Worm (Caenorhabditis elegans) whole organism, L2 larva: ENCODE measurements around the gene C24A8.6.

Source experiments
- C34F6.9 ChIP-seq: fragments of 150-350 bp; optimal IDR thresholded peaks from 2 replicates; lab custom pipeline; 2014; ENCODE audit warnings: missing biosample characterization, missing genetic modification characterization
- F13H6.1 ChIP-seq: sonication (generic microtip); optimal IDR thresholded peaks from 2 replicates; lab custom pipeline; 2016; ENCODE audit warnings: missing genetic modification characterization, missing compliant biosample characterization
- R02D3.7 ChIP-seq: fragments of 150-350 bp; optimal IDR thresholded peaks from 2 replicates; lab custom pipeline; 2014; ENCODE audit warnings: missing biosample characterization, missing genetic modification characterization
- Y55F3AM.14 ChIP-seq: fragments of 200-800 bp; sonication (Bioruptor generic); optimal IDR thresholded peaks from 2 replicates; lab custom pipeline; 2018; ENCODE audit warnings: mild to moderate bottlenecking, missing genetic modification characterization, missing compliant biosample characterization
- alr-1 ChIP-seq: fragments of 150-350 bp; optimal IDR thresholded peaks from 2 replicates; lab custom pipeline; 2014; ENCODE audit warnings: missing biosample characterization, missing genetic modification characterization
- blmp-1 ChIP-seq: sonication (generic microtip); optimal IDR thresholded peaks from 2 replicates; lab custom pipeline; 2017; ENCODE audit warnings: missing genetic modification characterization, mild to moderate bottlenecking, missing compliant biosample characterization, antibody characterized with exemption, moderate library complexity; ENCODE audit not compliant: insufficient read depth
- ceh-16 ChIP-seq: fragments of 150-350 bp; optimal IDR thresholded peaks from 2 replicates; lab custom pipeline; 2014; ENCODE audit warnings: missing biosample characterization, missing genetic modification characterization
- ceh-82 ChIP-seq: fragments of 150-350 bp; optimal IDR thresholded peaks from 2 replicates; lab custom pipeline; 2014; ENCODE audit warnings: missing biosample characterization, missing genetic modification characterization
- crh-2 ChIP-seq: sonication (generic microtip); optimal IDR thresholded peaks from 2 replicates; lab custom pipeline; 2017; ENCODE audit warnings: missing biosample characterization, missing genetic modification characterization
- elt-1 ChIP-seq: fragments of 150-350 bp; optimal IDR thresholded peaks from 2 replicates; lab custom pipeline; 2014; ENCODE audit warnings: missing biosample characterization, missing genetic modification characterization
- fos-1 ChIP-seq: fragments of 150-350 bp; optimal IDR thresholded peaks from 2 replicates; lab custom pipeline; 2014; ENCODE audit warnings: missing biosample characterization, missing genetic modification characterization
- lin-11 ChIP-seq: fragments of 150-350 bp; sonication (generic microtip); optimal IDR thresholded peaks from 2 replicates; lab custom pipeline; 2014; ENCODE audit warnings: missing biosample characterization, missing genetic modification characterization, inconsistent platforms, mixed read lengths
- lin-13 ChIP-seq: fragments of 150-350 bp; optimal IDR thresholded peaks from 2 replicates; lab custom pipeline; 2014; ENCODE audit warnings: missing biosample characterization, missing genetic modification reagents, missing genetic modification characterization
- lsy-2 ChIP-seq, 2 experiments: fragments of 150-350 bp in 1 of 2; sonication (generic microtip) in 1 of 2; optimal IDR thresholded peaks; 2 replicates each; lab custom pipeline; 2014 to 2017; ENCODE audit warnings: missing biosample characterization in 2 of 2, missing genetic modification characterization in 2 of 2
- mbf-1 ChIP-seq: sonication (generic microtip); optimal IDR thresholded peaks from 2 replicates; lab custom pipeline; 2017; ENCODE audit warnings: missing biosample characterization, missing genetic modification characterization
- mdl-1 ChIP-seq, 2 experiments: fragments of 150-350 bp in 1 of 2; sonication (generic microtip) in 1 of 2; optimal IDR thresholded peaks; 2 replicates each; lab custom pipeline; 2017; ENCODE audit warnings: missing biosample characterization in 2 of 2, missing genetic modification characterization in 2 of 2
- nhr-10 ChIP-seq: sonication (generic microtip); optimal IDR thresholded peaks from 2 replicates; lab custom pipeline; 2017; ENCODE audit warnings: missing biosample characterization, missing genetic modification characterization
- nhr-12 ChIP-seq: fragments of 150-350 bp; optimal IDR thresholded peaks from 2 replicates; lab custom pipeline; 2014; ENCODE audit warnings: missing biosample characterization, missing genetic modification characterization
- nhr-129 ChIP-seq: fragments of 150-350 bp; optimal IDR thresholded peaks from 2 replicates; lab custom pipeline; 2014; ENCODE audit warnings: missing biosample characterization, missing genetic modification characterization
- nhr-23 ChIP-seq: fragments of 150-350 bp; optimal IDR thresholded peaks from 2 replicates; lab custom pipeline; 2014; ENCODE audit warnings: missing biosample characterization, missing genetic modification reagents, missing genetic modification characterization
- nhr-237 ChIP-seq: fragments of 150-350 bp; optimal IDR thresholded peaks from 2 replicates; lab custom pipeline; 2014; ENCODE audit warnings: missing biosample characterization, missing genetic modification characterization
- nhr-25 ChIP-seq: fragments of 150-350 bp; sonication (generic microtip); optimal IDR thresholded peaks from 3 replicates; lab custom pipeline; 2014; ENCODE audit warnings: missing biosample characterization, missing genetic modification characterization
- nhr-6 ChIP-seq: fragments of 150-350 bp; optimal IDR thresholded peaks from 2 replicates; lab custom pipeline; 2014; ENCODE audit warnings: missing biosample characterization, missing genetic modification characterization
- peb-1 ChIP-seq: fragments of 150-350 bp; optimal IDR thresholded peaks from 2 replicates; lab custom pipeline; 2014; ENCODE audit warnings: missing biosample characterization, missing genetic modification characterization
- sem-4 ChIP-seq: fragments of 150-350 bp; optimal IDR thresholded peaks from 2 replicates; lab custom pipeline; 2014; ENCODE audit warnings: missing biosample characterization, missing genetic modification reagents, missing genetic modification characterization
- sma-9 ChIP-seq, 2 experiments: fragments of 150-350 bp in 1 of 2; sonication (generic microtip) in 1 of 2; optimal IDR thresholded peaks; 2 replicates each; lab custom pipeline; 2014 to 2016; ENCODE audit warnings: missing genetic modification characterization in 2 of 2, mild to moderate bottlenecking in 1 of 2, missing biosample characterization in 1 of 2, missing compliant biosample characterization in 1 of 2, missing genetic modification reagents in 1 of 2, moderate library complexity in 1 of 2
- snpc-4 ChIP-seq: fragments of 150-350 bp; optimal IDR thresholded peaks from 2 replicates; lab custom pipeline; 2014; ENCODE audit warnings: missing biosample characterization, missing genetic modification characterization
- unc-55 ChIP-seq: fragments of 150-350 bp; sonication (generic microtip); optimal IDR thresholded peaks from 3 replicates; lab custom pipeline; 2014; ENCODE audit warnings: missing biosample characterization, missing genetic modification reagents, missing genetic modification characterization
- unc-62 ChIP-seq: fragments of 150-350 bp; optimal IDR thresholded peaks from 2 replicates; lab custom pipeline; 2014; ENCODE audit warnings: missing biosample characterization, missing genetic modification reagents, missing genetic modification characterization
- zag-1 ChIP-seq: fragments of 150-350 bp; optimal IDR thresholded peaks from 2 replicates; lab custom pipeline; 2014; ENCODE audit warnings: missing biosample characterization, missing genetic modification characterization
- ztf-1 ChIP-seq: fragments of 200-800 bp; sonication (Bioruptor generic); conservative IDR thresholded peaks from 2 replicates; pipeline ENCODE4 v1.3.6; 2022; ENCODE audit warnings: missing genetic modification characterization, missing compliant biosample characterization
- ztf-11 ChIP-seq: sonication (generic microtip); optimal IDR thresholded peaks from 2 replicates; lab custom pipeline; 2017; ENCODE audit warnings: missing biosample characterization, missing genetic modification characterization
- ztf-4 ChIP-seq: fragments of 150-350 bp; optimal IDR thresholded peaks from 2 replicates; lab custom pipeline; 2014; ENCODE audit warnings: missing biosample characterization, missing genetic modification characterization

Gene C24A8.6

DNA sequence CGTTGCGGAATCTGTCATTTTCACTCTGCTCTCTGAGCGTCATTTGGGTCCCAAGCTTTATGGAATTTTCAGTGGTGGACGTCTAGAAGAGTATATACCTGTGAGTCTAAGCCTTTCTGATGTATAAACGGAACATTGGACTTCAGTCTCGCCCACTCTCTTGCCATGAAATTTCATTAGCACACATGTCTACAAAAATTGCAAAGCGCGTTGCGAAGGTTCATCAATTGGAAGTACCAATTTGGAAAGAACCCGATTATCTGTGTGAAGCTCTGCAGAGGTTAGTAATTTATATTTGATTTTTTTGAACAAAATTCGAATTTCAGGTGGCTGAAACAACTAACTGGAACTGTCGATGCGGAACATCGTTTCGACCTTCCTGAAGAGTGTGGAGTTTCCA lies 42.4 kb downstream of the C24A8.6 start:
- TF ChIP-seq elt-1 (tag; lab: Kevin White, UChicago): no peak
- TF ChIP-seq blmp-1 (tag; lab: Kevin White, UChicago): no peak
- TF ChIP-seq lsy-2 (tag; optimal IDR thresholded peaks at IDR 0.05; lab: Kevin White, UChicago): no peak
- TF ChIP-seq mbf-1: no peak
- TF ChIP-seq F13H6.1: no peak
- TF ChIP-seq nhr-10 (tag; lab: Kevin White, UChicago): no peak
- TF ChIP-seq R02D3.7 (tag; lab: Kevin White, UChicago): no peak
- TF ChIP-seq nhr-6 (tag; lab: Kevin White, UChicago): no peak
- no peak for TF ChIP-seq snpc-4 (tag; lab: Kevin White, UChicago)
- TF ChIP-seq C34F6.9 (tag; lab: Kevin White, UChicago): no peak
- no peak for TF ChIP-seq nhr-129 (tag; lab: Kevin White, UChicago)
- no peak for TF ChIP-seq peb-1 (tag; lab: Kevin White, UChicago)
- no peak for TF ChIP-seq nhr-25 (tag; lab: Kevin White, UChicago)
- no peak for TF ChIP-seq unc-62 (GFP tag; lab: Kevin White, UChicago)
- TF ChIP-seq ztf-4 (tag; lab: Kevin White, UChicago): no peak
- no peak for TF ChIP-seq nhr-12 (tag; lab: Kevin White, UChicago)

DNA sequence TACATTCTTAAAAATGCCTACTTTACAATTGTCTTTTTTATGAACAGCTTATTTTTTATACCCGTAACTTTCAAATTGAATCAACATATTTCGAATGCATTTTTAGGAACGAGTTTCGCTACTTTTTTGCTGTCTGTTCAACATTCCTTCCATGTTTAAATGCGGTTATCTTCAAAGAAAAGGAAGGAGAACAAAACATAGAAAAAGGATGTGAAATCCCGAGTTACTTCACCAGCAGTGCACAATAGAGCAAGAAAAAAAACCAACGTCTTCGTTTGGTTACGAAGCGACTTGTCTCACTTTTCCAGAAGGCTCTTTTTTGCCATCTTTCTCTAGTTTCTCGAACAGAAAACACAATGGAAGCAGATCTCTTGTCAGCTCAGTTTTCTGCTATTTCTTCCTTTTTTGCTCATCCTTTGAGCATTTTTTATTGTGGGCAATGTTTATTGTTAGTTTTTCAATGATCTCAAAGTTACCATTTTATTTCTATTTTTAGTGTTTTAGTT lies 46.5 kb downstream of the C24A8.6 start, which contains the start of gene cka-2:
Gene cka-2 (plus strand): TSS at position 456 of the 506 bp plus-strand sequence.
- TF ChIP-seq ztf-4 (tag; lab: Kevin White, UChicago) (no peak), C34F6.9 (tag; lab: Kevin White, UChicago) (peak; percentile 15), Y55F3AM.14 (GFP tag; lab: Kevin White, UChicago) (no peak), unc-55 (GFP tag; lab: Kevin White, UChicago) (peak; percentile 8), nhr-23 (tag; lab: Kevin White, UChicago) (no peak)
- TF ChIP-seq, all 48 proteins: peak for 2

DNA sequence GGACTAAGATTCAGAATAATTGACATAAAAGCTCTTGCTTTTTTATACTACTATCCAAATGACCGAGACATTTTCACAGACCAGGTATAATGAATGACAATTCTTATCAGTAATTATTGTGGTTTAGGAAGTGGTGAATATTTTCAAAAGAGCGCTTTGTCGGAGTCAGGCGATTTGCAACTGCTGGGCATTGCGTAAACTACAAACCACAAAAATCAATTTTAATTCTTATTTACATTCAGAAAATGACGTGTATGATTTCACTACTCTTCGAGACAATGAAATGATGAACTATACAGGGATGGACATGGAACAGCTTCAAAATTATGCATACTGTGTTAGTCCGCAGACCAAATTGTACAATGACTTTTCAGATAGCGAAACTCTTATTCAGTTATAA lies 47.7 kb downstream of the C24A8.6 start:
- peak; percentile 68 for TF ChIP-seq fos-1
- TF ChIP-seq mdl-1 (tag; optimal IDR thresholded peaks at IDR 0.05; lab: Kevin White, UChicago): no peak
- peak; percentile 9 for TF ChIP-seq crh-2 (tag; lab: Kevin White, UChicago)
- peak; percentile 32 for TF ChIP-seq sma-9 (GFP tag; optimal IDR thresholded peaks at IDR 0.05; lab: Kevin White, UChicago)
- no peak for TF ChIP-seq sma-9 (tag; optimal IDR thresholded peaks at IDR 0.05; lab: Kevin White, UChicago)
- TF ChIP-seq, all 48 proteins: peak for 3

DNA sequence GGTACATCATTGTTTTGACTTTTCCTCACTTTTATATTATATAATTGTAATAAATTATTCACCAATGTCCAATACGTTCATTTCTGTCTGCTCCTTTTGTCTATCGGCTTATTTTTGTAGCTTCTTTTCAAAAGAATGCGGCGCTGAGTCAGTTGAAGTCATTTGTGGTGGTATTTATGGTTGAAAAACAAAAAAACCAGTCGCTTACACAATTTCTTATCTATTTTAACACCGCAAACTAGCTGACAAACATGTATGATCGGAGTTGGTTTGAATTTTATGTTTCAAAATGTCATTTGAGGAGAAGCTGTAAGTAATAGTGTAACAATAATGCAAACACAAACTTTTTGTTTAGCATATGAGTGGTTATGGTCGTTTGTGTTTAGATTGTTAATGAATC lies 48.2 kb downstream of the C24A8.6 start, which contains the start of gene ets-10:
Gene ets-10 (plus strand): TSS at position 201 of the 400 bp plus-strand sequence.
- TF ChIP-seq ceh-16 (tag; lab: Kevin White, UChicago) (no peak), mbf-1 (no peak), nhr-10 (tag; lab: Kevin White, UChicago) (no peak), nhr-23 (tag; lab: Kevin White, UChicago) (no peak), lin-13 (GFP tag; lab: Kevin White, UChicago) (no peak), ceh-82 (tag; lab: Kevin White, UChicago) (no peak), zag-1 (tag; lab: Kevin White, UChicago) (no peak), ztf-1 (GFP tag; lab: Robert Waterston, UW) (no peak), alr-1 (tag; lab: Kevin White, UChicago) (no peak), crh-2 (tag; lab: Kevin White, UChicago) (no peak), ztf-11 (no peak), R02D3.7 (tag; lab: Kevin White, UChicago) (no peak), lin-11 (no peak), nhr-237 (tag; lab: Kevin White, UChicago) (no peak)

DNA sequence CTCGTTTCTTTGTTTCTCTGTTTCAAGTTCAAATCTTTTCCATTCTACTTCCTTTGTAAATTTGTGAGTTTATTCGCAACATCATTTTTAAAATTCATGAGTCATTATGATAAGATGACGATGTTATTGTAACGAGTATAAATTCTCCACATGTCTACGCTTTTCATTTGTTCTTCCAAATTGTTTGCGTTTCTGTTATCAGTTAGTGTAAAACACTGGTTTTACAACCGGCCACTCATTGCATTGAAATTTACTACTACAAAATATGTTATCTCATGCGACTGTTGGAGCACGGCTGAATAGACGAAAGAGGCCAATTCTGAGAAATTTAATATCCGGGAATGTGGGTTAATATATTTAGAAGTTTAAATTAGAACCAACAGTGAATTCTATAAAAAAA lies 49.8 kb downstream of the C24A8.6 start, which contains the start of gene C52B9.19:
Gene C52B9.19 (plus strand): TSS at position 176 of the 400 bp plus-strand sequence.
- TF ChIP-seq ceh-16 (tag; lab: Kevin White, UChicago) (no peak), fos-1 (peak; percentile 53), mbf-1 (no peak), crh-2 (tag; lab: Kevin White, UChicago) (peak; percentile 12), sem-4 (tag; lab: Kevin White, UChicago) (no peak), ztf-1 (GFP tag; lab: Robert Waterston, UW) (no peak)
